Worm (Caenorhabditis elegans) whole organism, L3 larva: ENCODE results near the gene anat-1.
A peak's percentile ranks its signal among the peaks of the same experiment; 100 is the strongest.

ENCODE experiments used
- R02D3.7 ChIP-seq: fragments of 150-350 bp; optimal IDR thresholded peaks from 2 replicates; lab custom pipeline; 2014; ENCODE audit warnings: missing biosample characterization, missing genetic modification characterization
- aly-2 ChIP-seq: fragments of 150-350 bp; optimal IDR thresholded peaks from 2 replicates; lab custom pipeline; 2014; ENCODE audit warnings: missing biosample characterization, missing genetic modification characterization
- ama-1 ChIP-seq: fragments of 150-350 bp; optimal IDR thresholded peaks from 2 replicates; lab custom pipeline; 2018
- ceh-82 ChIP-seq: fragments of 150-350 bp; optimal IDR thresholded peaks from 2 replicates; lab custom pipeline; 2014; ENCODE audit warnings: missing biosample characterization, missing genetic modification characterization
- elt-2 ChIP-seq: sonication (generic microtip); optimal IDR thresholded peaks from 2 replicates; lab custom pipeline; 2016; ENCODE audit warnings: missing genetic modification reagents, mild to moderate bottlenecking, missing genetic modification characterization, missing compliant biosample characterization
- hmg-11 ChIP-seq: sonication (generic microtip); optimal IDR thresholded peaks from 2 replicates; lab custom pipeline; 2016; ENCODE audit warnings: missing genetic modification characterization, missing compliant biosample characterization
- mml-1 ChIP-seq: fragments of 150-350 bp; sonication (generic microtip); optimal IDR thresholded peaks from 3 replicates; lab custom pipeline; 2014; ENCODE audit warnings: missing biosample characterization, missing genetic modification characterization
- nhr-12 ChIP-seq: fragments of 150-350 bp; optimal IDR thresholded peaks from 2 replicates; lab custom pipeline; 2014; ENCODE audit warnings: missing biosample characterization, missing genetic modification characterization
- nhr-67 ChIP-seq: fragments of 150-350 bp; optimal IDR thresholded peaks from 2 replicates; lab custom pipeline; 2014; ENCODE audit warnings: missing biosample characterization, missing genetic modification characterization
- skn-1 ChIP-seq: fragments of 150-350 bp; optimal IDR thresholded peaks from 2 replicates; lab custom pipeline; 2014; ENCODE audit warnings: missing biosample characterization, missing genetic modification characterization
- unc-39 ChIP-seq: sonication (generic microtip); optimal IDR thresholded peaks from 4 replicates; lab custom pipeline; 2017; ENCODE audit warnings: missing biosample characterization, missing genetic modification characterization

- TF ChIP-seq R02D3.7 (tag; lab: Kevin White, UChicago), result no peak
- no peak for TF ChIP-seq ama-1
- TF ChIP-seq unc-39, result no peak
- TF ChIP-seq hmg-11 (tag; lab: Kevin White, UChicago), result no peak
- TF ChIP-seq skn-1 (tag; lab: Kevin White, UChicago), result no peak
- no peak for TF ChIP-seq mml-1 (tag; lab: Kevin White, UChicago)
- TF ChIP-seq aly-2 (tag; lab: Kevin White, UChicago), result no peak
- TF ChIP-seq nhr-67 (tag; lab: Kevin White, UChicago), result no peak
- no peak for TF ChIP-seq ceh-82 (tag; lab: Kevin White, UChicago)
- no peak for TF ChIP-seq nhr-12
- TF ChIP-seq elt-2 (tag; lab: Kevin White, UChicago), result peak; percentile 51
Measured at ce11 chrIV:6770407-6770883, at the start of gene anat-1.
